Fruit fly (Drosophila melanogaster) whole organism: ENCODE data around the gene CG14174.

Experiments
- CG8478 ChIP-seq: fragments of >200 bp; optimal IDR thresholded peaks from 2 replicates; lab custom pipeline; 2018; ENCODE audit warnings: inconsistent platforms
- Dll ChIP-seq: fragments of >200 bp; optimal IDR thresholded peaks from 2 replicates; lab custom pipeline; 2017
- EcR ChIP-seq, 2 experiments: fragments of >200 bp; optimal IDR thresholded peaks; 2 replicates each; lab custom pipeline; 2017; ENCODE audit warnings: missing biosample characterization in 2 of 2, missing genetic modification characterization in 2 of 2, missing genetic modification reagents in 2 of 2
- pan ChIP-seq: fragments of >200 bp; optimal IDR thresholded peaks from 2 replicates; lab custom pipeline; 2017
- psq ChIP-seq: fragments of >200 bp; optimal IDR thresholded peaks from 2 replicates; lab custom pipeline; 2017

- TF ChIP-seq pan (lab: Kevin White, UChicago) = no peak
- peak; percentile 71 for TF ChIP-seq psq
- TF ChIP-seq CG8478 (lab: Kevin White, UChicago) = no peak
- no peak for TF ChIP-seq EcR (GFP tag; optimal IDR thresholded peaks at IDR 0.05; lab: Kevin White, UChicago)
- TF ChIP-seq Dll = no peak
Measured at dm6 chr3L:9763389-9763917, 44.3 kb downstream of the CG14174 start, which contains the start of gene Ae2.
